Fruit fly (Drosophila melanogaster) whole organism, embryonic: ENCODE measurements around the gene CG33124.

Experiments used
- Abd-B ChIP-seq: fragments of 200-800 bp; sonication (Bioruptor generic); optimal IDR thresholded peaks from 2 replicates; lab custom pipeline; 2018; ENCODE audit warnings: missing biosample characterization, mild to moderate bottlenecking, missing genetic modification characterization, moderate library complexity
- Adf1 ChIP-seq: fragments of 200-800 bp; sonication (Bioruptor generic); IDR thresholded peaks from 2 replicates; pipeline ENCODE4 v1.3.6; 2022; ENCODE audit warnings: missing biosample characterization, missing genetic modification characterization
- Bgb ChIP-seq: fragments of 200-800 bp; sonication (Bioruptor generic); IDR thresholded peaks from 2 replicates; pipeline ENCODE4 v1.3.6; 2022; ENCODE audit warnings: missing biosample characterization, missing genetic modification characterization; ENCODE audit not compliant: partially characterized antibody
- CG11696 ChIP-seq: fragments of 200-800 bp; sonication (Bioruptor generic); IDR thresholded peaks from 2 replicates; pipeline ENCODE4 v1.3.6; 2022; ENCODE audit warnings: missing biosample characterization, missing genetic modification characterization
- CG11723 ChIP-seq: fragments of 200-800 bp; sonication (Bioruptor generic); optimal IDR thresholded peaks from 2 replicates; lab custom pipeline; 2017; ENCODE audit warnings: missing biosample characterization, mild to moderate bottlenecking, missing genetic modification characterization
- CG17912 ChIP-seq: fragments of 200-800 bp; sonication (Bioruptor generic); optimal IDR thresholded peaks from 2 replicates; lab custom pipeline; 2018; ENCODE audit warnings: missing biosample characterization, mild to moderate bottlenecking, missing genetic modification characterization
- CG33213 ChIP-seq: fragments of 200-800 bp; sonication (Bioruptor generic); optimal IDR thresholded peaks from 3 replicates; lab custom pipeline; 2016; ENCODE audit warnings: missing biosample characterization, missing genetic modification characterization
- CG6272 ChIP-seq: fragments of 200-800 bp; sonication (Bioruptor generic); IDR thresholded peaks from 2 replicates; pipeline ENCODE4 v1.3.6; 2022; ENCODE audit warnings: missing biosample characterization, missing genetic modification characterization
- CG6765 ChIP-seq: fragments of 200-800 bp; sonication (Bioruptor generic); optimal IDR thresholded peaks from 3 replicates; lab custom pipeline; 2017; ENCODE audit warnings: missing biosample characterization, mild to moderate bottlenecking, missing genetic modification characterization
- CG6813 ChIP-seq: fragments of 200-800 bp; sonication (Bioruptor generic); optimal IDR thresholded peaks from 2 replicates; lab custom pipeline; 2017; ENCODE audit warnings: missing biosample characterization, missing genetic modification characterization, mild to moderate bottlenecking, moderate library complexity, missing genetic modification reagents
- CG7357 ChIP-seq: fragments of 200-800 bp; sonication (Bioruptor generic); IDR thresholded peaks from 3 replicates; pipeline ENCODE4 v1.3.6; 2022; ENCODE audit warnings: missing biosample characterization, missing genetic modification characterization
- CG7556 ChIP-seq: fragments of 200-800 bp; sonication (Bioruptor generic); optimal IDR thresholded peaks from 2 replicates; lab custom pipeline; 2017; ENCODE audit warnings: missing biosample characterization, mild to moderate bottlenecking, missing genetic modification characterization
- CG7987 ChIP-seq: fragments of 200-800 bp; sonication (Bioruptor generic); optimal IDR thresholded peaks from 2 replicates; lab custom pipeline; 2018; ENCODE audit warnings: missing biosample characterization, mild to moderate bottlenecking, missing genetic modification characterization, moderate library complexity
- CG8281 ChIP-seq: fragments of 200-800 bp; sonication (Bioruptor generic); optimal IDR thresholded peaks from 2 replicates; lab custom pipeline; 2018; ENCODE audit warnings: missing biosample characterization, mild to moderate bottlenecking, missing genetic modification characterization, moderate library complexity
- CG8290 ChIP-seq, 3 experiments: fragments of 200-800 bp; sonication (Bioruptor generic); optimal IDR thresholded peaks; 2 replicates each; lab custom pipeline; 2016 to 2019; ENCODE audit warnings: missing biosample characterization in 3 of 3, missing genetic modification characterization in 3 of 3, mild to moderate bottlenecking in 2 of 3, moderate library complexity in 1 of 3
- CG8359 ChIP-seq: fragments of 200-800 bp; sonication (Bioruptor generic); optimal IDR thresholded peaks from 2 replicates; lab custom pipeline; 2017; ENCODE audit warnings: missing biosample characterization, mild to moderate bottlenecking, missing genetic modification characterization, borderline replicate concordance
- CG9609 ChIP-seq: fragments of 200-800 bp; sonication (Bioruptor generic); optimal IDR thresholded peaks from 3 replicates; lab custom pipeline; 2016; ENCODE audit warnings: missing biosample characterization, missing genetic modification characterization
- ERR ChIP-seq: fragments of 200-800 bp; sonication (Bioruptor generic); optimal IDR thresholded peaks from 2 replicates; lab custom pipeline; 2016; ENCODE audit warnings: missing biosample characterization, missing genetic modification characterization
- Fer1 ChIP-seq: fragments of 200-800 bp; sonication (Bioruptor generic); optimal IDR thresholded peaks from 2 replicates; lab custom pipeline; 2017; ENCODE audit warnings: missing biosample characterization, mild to moderate bottlenecking, missing genetic modification characterization
- Fer2 ChIP-seq: fragments of 200-800 bp; sonication (Bioruptor generic); optimal IDR thresholded peaks from 2 replicates; lab custom pipeline; 2018; ENCODE audit warnings: missing biosample characterization, mild to moderate bottlenecking, missing genetic modification characterization, moderate library complexity
- GATAe ChIP-seq: fragments of 200-800 bp; sonication (Bioruptor generic); conservative IDR thresholded peaks from 2 replicates; pipeline ENCODE4 v1.3.6; 2022; ENCODE audit warnings: missing biosample characterization, missing genetic modification characterization
- HLH54F ChIP-seq: fragments of 200-800 bp; sonication (Bioruptor generic); optimal IDR thresholded peaks from 3 replicates; lab custom pipeline; 2016; ENCODE audit warnings: missing biosample characterization, missing genetic modification characterization
- Hr51 ChIP-seq, 2 experiments: fragments of 200-800 bp; sonication (Bioruptor generic); optimal IDR thresholded peaks; 2 replicates in 1 of 2; 3 replicates in 1 of 2; lab custom pipeline; 2016 to 2018; ENCODE audit warnings: missing biosample characterization in 2 of 2, missing genetic modification characterization in 2 of 2, mild to moderate bottlenecking in 1 of 2, moderate library complexity in 1 of 2
- Med ChIP-seq: fragments of 200-800 bp; sonication (Bioruptor generic); peaks from one replicate; lab custom pipeline; 2016; ENCODE audit warnings: missing biosample characterization, missing genetic modification characterization, mild to moderate bottlenecking, inconsistent platforms, moderate library complexity
- Nf-YB ChIP-seq: fragments of 200-800 bp; sonication (Bioruptor generic); optimal IDR thresholded peaks from 3 replicates; lab custom pipeline; 2019; ENCODE audit warnings: missing biosample characterization, mild to moderate bottlenecking, missing genetic modification characterization, moderate library complexity
- Optix ChIP-seq: fragments of 200-800 bp; sonication (Bioruptor generic); IDR thresholded peaks from 3 replicates; pipeline ENCODE4 v1.3.6; 2022; ENCODE audit warnings: missing biosample characterization, missing genetic modification characterization
- Rx ChIP-seq: fragments of 200-800 bp; sonication (Bioruptor generic); IDR thresholded peaks from 2 replicates; pipeline ENCODE4 v1.3.6; 2022; ENCODE audit warnings: missing biosample characterization, missing genetic modification characterization
- Spps ChIP-seq: fragments of 200-800 bp; sonication (Bioruptor generic); optimal IDR thresholded peaks from 2 replicates; lab custom pipeline; 2018; ENCODE audit warnings: missing biosample characterization, mild to moderate bottlenecking, missing genetic modification characterization
- Usf ChIP-seq: fragments of 200-800 bp; sonication (Bioruptor generic); optimal IDR thresholded peaks from 2 replicates; lab custom pipeline; 2017; ENCODE audit warnings: missing genotype, missing biosample characterization, missing genetic modification characterization
- amos ChIP-seq: fragments of 200-800 bp; sonication (Bioruptor generic); IDR thresholded peaks from 2 replicates; pipeline ENCODE4 v1.3.6; 2022; ENCODE audit warnings: missing biosample characterization, missing genetic modification characterization; ENCODE audit not compliant: partially characterized antibody
- az2 ChIP-seq: fragments of 200-800 bp; sonication (Bioruptor generic); optimal IDR thresholded peaks from 3 replicates; lab custom pipeline; 2016; ENCODE audit warnings: missing biosample characterization, missing genetic modification characterization
- bbx ChIP-seq: fragments of 200-800 bp; sonication (Bioruptor generic); IDR thresholded peaks from 2 replicates; pipeline ENCODE4 v1.3.6; 2022; ENCODE audit warnings: missing biosample characterization, missing genetic modification characterization; ENCODE audit not compliant: partially characterized antibody
- cas ChIP-seq: fragments of 200-800 bp; sonication (Bioruptor generic); IDR thresholded peaks from 2 replicates; pipeline ENCODE4 v1.3.6; 2022; ENCODE audit warnings: missing biosample characterization, missing genetic modification characterization
- chif ChIP-seq, 2 experiments: fragments of 200-800 bp; sonication (Bioruptor generic); optimal IDR thresholded peaks; 3 replicates each; lab custom pipeline; 2016; ENCODE audit warnings: missing biosample characterization in 2 of 2, missing genetic modification characterization in 2 of 2
- croc ChIP-seq: fragments of 200-800 bp; sonication (Bioruptor generic); conservative IDR thresholded peaks from 3 replicates; pipeline ENCODE4 v1.3.6; 2022; ENCODE audit warnings: missing biosample characterization, missing genetic modification characterization
- da ChIP-seq: fragments of 200-800 bp; sonication (Bioruptor generic); optimal IDR thresholded peaks from 2 replicates; lab custom pipeline; 2016; ENCODE audit warnings: missing biosample characterization, missing genetic modification characterization
- dimm ChIP-seq: fragments of 200-800 bp; sonication (Bioruptor generic); IDR thresholded peaks from 2 replicates; pipeline ENCODE4 v1.3.6; 2022; ENCODE audit warnings: missing biosample characterization, missing genetic modification characterization
- exex ChIP-seq: fragments of 200-800 bp; sonication (Bioruptor generic); optimal IDR thresholded peaks from 4 replicates; lab custom pipeline; 2018; ENCODE audit warnings: missing biosample characterization, mild to moderate bottlenecking, missing genetic modification characterization, moderate library complexity
- fd3F ChIP-seq: fragments of 200-800 bp; sonication (Bioruptor generic); optimal IDR thresholded peaks from 2 replicates; lab custom pipeline; 2018; ENCODE audit warnings: missing biosample characterization, mild to moderate bottlenecking, missing genetic modification characterization, moderate library complexity
- fd96Cb ChIP-seq: fragments of 200-800 bp; sonication (Bioruptor generic); optimal IDR thresholded peaks from 2 replicates; lab custom pipeline; 2018; ENCODE audit warnings: missing biosample characterization, mild to moderate bottlenecking, missing genetic modification characterization, moderate library complexity
- gt ChIP-seq: fragments of 200-800 bp; sonication (Bioruptor generic); IDR thresholded peaks from 2 replicates; pipeline ENCODE4 v1.3.6; 2022; ENCODE audit warnings: missing biosample characterization, missing genetic modification characterization
- h ChIP-seq: fragments of >200 bp; optimal IDR thresholded peaks from 2 replicates; lab custom pipeline; 2017
- hbn ChIP-seq: fragments of 200-800 bp; sonication (Bioruptor generic); IDR thresholded peaks from 2 replicates; pipeline ENCODE4 v1.3.6; 2022; ENCODE audit warnings: missing biosample characterization, missing genetic modification characterization; ENCODE audit not compliant: partially characterized antibody
- ind ChIP-seq: fragments of 200-800 bp; sonication (Bioruptor generic); optimal IDR thresholded peaks from 3 replicates; lab custom pipeline; 2016; ENCODE audit warnings: missing biosample characterization, missing genetic modification characterization
- sd ChIP-seq: fragments of 200-800 bp; sonication (Bioruptor generic); optimal IDR thresholded peaks from 3 replicates; lab custom pipeline; 2018; ENCODE audit warnings: missing biosample characterization, mild to moderate bottlenecking, missing genetic modification characterization, moderate library complexity
- tgo ChIP-seq: fragments of 200-800 bp; sonication (Bioruptor generic); IDR thresholded peaks from 3 replicates; pipeline ENCODE4 v1.3.6; 2022; ENCODE audit warnings: missing biosample characterization, missing genetic modification characterization
- tin ChIP-seq: fragments of 200-800 bp; sonication (Bioruptor generic); optimal IDR thresholded peaks from 3 replicates; lab custom pipeline; 2016; ENCODE audit warnings: missing biosample characterization, missing genetic modification characterization
- tup ChIP-seq: fragments of 200-800 bp; sonication (Bioruptor generic); optimal IDR thresholded peaks from 2 replicates; lab custom pipeline; 2016; ENCODE audit warnings: missing biosample characterization, mild to moderate bottlenecking, missing genetic modification characterization, moderate library complexity

Gene CG33124

dm6 chr2L:2202853-2203717 lies 5.8 kb downstream of the CG33124 start (continued):
- TF ChIP-seq Adf1 (GFP tag; lab: Robert Waterston, UW) (peak; percentile 51), CG11723 (GFP tag; lab: Kevin White, UChicago) (peak; percentile 8), tgo (GFP tag; lab: Robert Waterston, UW) (no peak), Optix (GFP tag; lab: Robert Waterston, UW) (no peak), bbx (GFP tag; lab: Robert Waterston, UW) (peak; percentile 71), GATAe (no peak), fd96Cb (tag; lab: Kevin White, UChicago) (no peak), CG8290 (GFP tag; optimal IDR thresholded peaks at IDR 0.05; lab: Kevin White, UChicago) (no peak), CG8290 (tag; optimal IDR thresholded peaks at IDR 0.05; lab: Kevin White, UChicago) (peak in 1 of 2 experiments; percentile 55), cas (GFP tag; lab: Robert Waterston, UW) (no peak), croc (GFP tag; lab: Robert Waterston, UW) (no peak), Bgb (GFP tag; lab: Robert Waterston, UW) (peak; percentile 66), Rx (GFP tag; lab: Robert Waterston, UW) (no peak), Abd-B (GFP tag; lab: Kevin White, UChicago) (peak; percentile 21), HLH54F (GFP tag; lab: Kevin White, UChicago) (no peak), CG33213 (GFP tag; lab: Kevin White, UChicago) (no peak), CG17912 (GFP tag; lab: Kevin White, UChicago) (no peak), dimm (GFP tag; lab: Robert Waterston, UW) (no peak), Med (GFP tag; lab: Kevin White, UChicago) (peak; percentile 21), h (no peak), CG7357 (GFP tag; lab: Robert Waterston, UW) (no peak), CG9609 (GFP tag; lab: Kevin White, UChicago) (no peak), sd (peak; percentile 77), CG6765 (no peak), Spps (no peak), exex (tag; lab: Kevin White, UChicago) (no peak), amos (GFP tag; lab: Robert Waterston, UW) (peak; percentile 12; the same call in 1 of the 2 replicates), ERR (GFP tag; lab: Kevin White, UChicago) (no peak), gt (GFP tag; lab: Robert Waterston, UW) (no peak), CG6272 (GFP tag; lab: Robert Waterston, UW) (0 out of 2 replicates have a peak, but pooled peaks have one; percentile 20), CG6813 (GFP tag; lab: Kevin White, UChicago) (no peak), fd3F (GFP tag; lab: Kevin White, UChicago) (no peak), CG7556 (GFP tag; lab: Kevin White, UChicago) (no peak), Fer2 (tag; lab: Kevin White, UChicago) (no peak), hbn (GFP tag; lab: Robert Waterston, UW) (peak; percentile 20; the same call in 1 of the 2 replicates), az2 (GFP tag; lab: Kevin White, UChicago) (no peak), CG11696 (GFP tag; lab: Robert Waterston, UW) (0 out of 2 replicates have a peak, but pooled peaks have one; percentile 23), Fer1 (no peak), CG8359 (GFP tag; lab: Kevin White, UChicago) (no peak), Usf (GFP tag; lab: Kevin White, UChicago) (no peak), Nf-YB (GFP tag; lab: Kevin White, UChicago) (peak; percentile 26), da (GFP tag; lab: Kevin White, UChicago) (no peak), CG8281 (tag; lab: Kevin White, UChicago) (no peak), ind (GFP tag; lab: Kevin White, UChicago) (no peak), tup (GFP tag; lab: Kevin White, UChicago) (no peak), Hr51 (GFP tag; optimal IDR thresholded peaks at IDR 0.05; lab: Kevin White, UChicago) (no peak), chif (GFP tag; optimal IDR thresholded peaks at IDR 0.05; lab: Kevin White, UChicago) (no peak), tin (GFP tag; lab: Kevin White, UChicago) (no peak), CG7987 (GFP tag; lab: Kevin White, UChicago) (peak; percentile 36)
